Fruit fly (Drosophila melanogaster) whole organism, embryonic: Measurements from ENCODE around the gene lectin-37Db.

Source experiments
- Ada2b ChIP-seq: fragments of 200-800 bp; sonication (Bioruptor generic); IDR thresholded peaks from 2 replicates; pipeline ENCODE4 v1.3.6; 2022; ENCODE audit warnings: missing biosample characterization, missing genetic modification characterization
- Asciz ChIP-seq: fragments of 200-800 bp; sonication (Bioruptor generic); optimal IDR thresholded peaks from 2 replicates; lab custom pipeline; 2017; ENCODE audit warnings: missing biosample characterization, mild to moderate bottlenecking, missing genetic modification characterization, missing genetic modification reagents
- Awh ChIP-seq: fragments of 200-800 bp; sonication (Bioruptor generic); IDR thresholded peaks from 2 replicates; pipeline ENCODE4, ENCODE4 v1.3.6; 2022; ENCODE audit warnings: missing biosample characterization, missing genetic modification characterization
- B-H2 ChIP-seq: fragments of 200-800 bp; sonication (Bioruptor generic); optimal IDR thresholded peaks from 2 replicates; lab custom pipeline; 2018; ENCODE audit warnings: missing biosample characterization, mild to moderate bottlenecking, missing genetic modification characterization
- Bdp1 ChIP-seq: fragments of 200-800 bp; sonication (Bioruptor generic); optimal IDR thresholded peaks from 3 replicates; lab custom pipeline; 2016; ENCODE audit warnings: missing biosample characterization, missing genetic modification characterization
- CG10274 ChIP-seq: fragments of 200-800 bp; sonication (Bioruptor generic); optimal IDR thresholded peaks from 3 replicates; lab custom pipeline; 2017; ENCODE audit warnings: missing biosample characterization, mild to moderate bottlenecking, missing genetic modification characterization
- CG10654 ChIP-seq: fragments of 200-800 bp; sonication (Bioruptor generic); optimal IDR thresholded peaks from 2 replicates; lab custom pipeline; 2016; ENCODE audit warnings: missing biosample characterization, missing genetic modification characterization
- CG11093 ChIP-seq: fragments of 200-800 bp; sonication (Bioruptor generic); IDR thresholded peaks from 3 replicates; pipeline ENCODE4 v1.3.6; 2022; ENCODE audit warnings: missing biosample characterization, missing genetic modification characterization
- CG11247 ChIP-seq: fragments of 200-800 bp; sonication (Bioruptor generic); IDR thresholded peaks from 2 replicates; pipeline ENCODE4 v1.3.6; 2022; ENCODE audit warnings: missing biosample characterization, missing genetic modification characterization
- CG11456 ChIP-seq: fragments of 200-800 bp; sonication (Bioruptor generic); IDR thresholded peaks from 3 replicates; pipeline ENCODE4 v1.3.6; 2022; ENCODE audit warnings: missing biosample characterization, missing genetic modification characterization
- CG12942 ChIP-seq: fragments of 200-800 bp; sonication (Bioruptor generic); optimal IDR thresholded peaks from 3 replicates; lab custom pipeline; 2016; ENCODE audit warnings: missing biosample characterization, missing genetic modification characterization
- CG15073 ChIP-seq: fragments of 200-800 bp; sonication (Bioruptor generic); optimal IDR thresholded peaks from 2 replicates; lab custom pipeline; 2016; ENCODE audit warnings: missing biosample characterization, missing genetic modification characterization
- CG15479 ChIP-seq: fragments of 200-800 bp; sonication (Bioruptor generic); optimal IDR thresholded peaks from 3 replicates; lab custom pipeline; 2019; ENCODE audit warnings: missing biosample characterization, mild to moderate bottlenecking, missing genetic modification characterization, moderate library complexity
- CG16815 ChIP-seq: fragments of 200-800 bp; sonication (Bioruptor generic); optimal IDR thresholded peaks from 3 replicates; lab custom pipeline; 2017; ENCODE audit warnings: missing biosample characterization, mild to moderate bottlenecking, missing genetic modification characterization
- CG17829 ChIP-seq: fragments of 200-800 bp; optimal IDR thresholded peaks from 2 replicates; lab custom pipeline; 2019; ENCODE audit warnings: missing biosample characterization, mild to moderate bottlenecking, missing genetic modification characterization, moderate library complexity
- CG18619 ChIP-seq: fragments of 200-800 bp; sonication (Bioruptor generic); optimal IDR thresholded peaks from 3 replicates; lab custom pipeline; 2017; ENCODE audit warnings: missing biosample characterization, mild to moderate bottlenecking, missing genetic modification characterization
- CG30403 ChIP-seq: fragments of 200-800 bp; sonication (Bioruptor generic); optimal IDR thresholded peaks from 3 replicates; lab custom pipeline; 2016; ENCODE audit warnings: missing biosample characterization, missing genetic modification characterization
- CG30431 ChIP-seq: fragments of 200-800 bp; sonication (Bioruptor generic); optimal IDR thresholded peaks from 2 replicates; lab custom pipeline; 2017; ENCODE audit warnings: missing biosample characterization, missing genetic modification characterization
- CG3726 ChIP-seq: fragments of 200-800 bp; sonication (Bioruptor generic); IDR thresholded peaks from 3 replicates; pipeline ENCODE4, ENCODE4 v1.3.6; 2022; ENCODE audit warnings: missing biosample characterization, missing genetic modification characterization
- CG5245 ChIP-seq: fragments of 200-800 bp; sonication (Bioruptor generic); optimal IDR thresholded peaks from 3 replicates; lab custom pipeline; 2016; ENCODE audit warnings: missing biosample characterization, missing genetic modification characterization
- CG8359 ChIP-seq: fragments of 200-800 bp; sonication (Bioruptor generic); optimal IDR thresholded peaks from 2 replicates; lab custom pipeline; 2017; ENCODE audit warnings: missing biosample characterization, mild to moderate bottlenecking, missing genetic modification characterization, borderline replicate concordance
- CG9215 ChIP-seq: fragments of 200-800 bp; sonication (Bioruptor generic); IDR thresholded peaks from 2 replicates; pipeline ENCODE4 v1.3.6; 2022; ENCODE audit warnings: missing biosample characterization, missing genetic modification characterization
- CoRest ChIP-seq: fragments of 200-800 bp; sonication (Bioruptor generic); optimal IDR thresholded peaks from 3 replicates; lab custom pipeline; 2018; ENCODE audit warnings: missing biosample characterization, mild to moderate bottlenecking, missing genetic modification characterization, moderate library complexity
- CrebB ChIP-seq: fragments of 200-800 bp; sonication (Bioruptor generic); optimal IDR thresholded peaks from 3 replicates; lab custom pipeline; 2018; ENCODE audit warnings: missing biosample characterization, mild to moderate bottlenecking, missing genetic modification characterization
- D19B ChIP-seq: fragments of 200-800 bp; sonication (Bioruptor generic); optimal IDR thresholded peaks from 2 replicates; lab custom pipeline; 2017; ENCODE audit warnings: missing biosample characterization, mild to moderate bottlenecking, missing genetic modification characterization
- Doc2 ChIP-seq: fragments of 200-800 bp; sonication (Bioruptor generic); IDR thresholded peaks from 2 replicates; pipeline ENCODE4 v1.3.6; 2022; ENCODE audit warnings: missing biosample characterization, missing genetic modification characterization
- E2f1 ChIP-seq: fragments of 200-800 bp; sonication (Bioruptor generic); IDR thresholded peaks from 2 replicates; pipeline ENCODE4 v1.3.6; 2022; ENCODE audit warnings: missing biosample characterization, missing genetic modification characterization
- HLH3B ChIP-seq: fragments of 200-800 bp; sonication (Bioruptor generic); IDR thresholded peaks from 2 replicates; pipeline ENCODE4 v1.3.6; 2022; ENCODE audit warnings: missing biosample characterization, missing genetic modification characterization
- Jarid2 ChIP-seq: fragments of 200-800 bp; sonication (Bioruptor generic); optimal IDR thresholded peaks from 3 replicates; lab custom pipeline; 2017; ENCODE audit warnings: mild to moderate bottlenecking, missing biosample characterization, missing genetic modification reagents, missing genetic modification characterization
- Med ChIP-seq: fragments of 200-800 bp; sonication (Bioruptor generic); peaks from one replicate; lab custom pipeline; 2016; ENCODE audit warnings: missing biosample characterization, missing genetic modification characterization, mild to moderate bottlenecking, inconsistent platforms, moderate library complexity
- Sin3A ChIP-seq: fragments of >200 bp; optimal IDR thresholded peaks from 2 replicates; lab custom pipeline; 2018
- Sox102F ChIP-seq: fragments of 200-800 bp; sonication (Bioruptor generic); optimal IDR thresholded peaks from 2 replicates; lab custom pipeline; 2018; ENCODE audit warnings: missing biosample characterization, mild to moderate bottlenecking, missing genetic modification characterization, moderate library complexity
- Usf ChIP-seq: fragments of 200-800 bp; sonication (Bioruptor generic); optimal IDR thresholded peaks from 2 replicates; lab custom pipeline; 2017; ENCODE audit warnings: missing genotype, missing biosample characterization, missing genetic modification characterization
- Xrp1 ChIP-seq: fragments of 200-800 bp; sonication (Bioruptor generic); IDR thresholded peaks from 2 replicates; pipeline ENCODE4 v1.3.6; 2022; ENCODE audit warnings: missing biosample characterization, missing genetic modification characterization
- ab ChIP-seq: fragments of 200-800 bp; sonication (Bioruptor generic); optimal IDR thresholded peaks from 2 replicates; lab custom pipeline; 2016; ENCODE audit warnings: missing biosample characterization, missing genetic modification characterization
- ase ChIP-seq: fragments of 200-800 bp; sonication (Bioruptor generic); IDR thresholded peaks from 3 replicates; pipeline ENCODE4 v1.3.6; 2022; ENCODE audit warnings: missing biosample characterization, missing genetic modification characterization
- ash1 ChIP-seq: fragments of 200-800 bp; sonication (Bioruptor generic); optimal IDR thresholded peaks from 2 replicates; lab custom pipeline; 2018; ENCODE audit warnings: missing biosample characterization, mild to moderate bottlenecking, missing genetic modification characterization
- bowl ChIP-seq: fragments of 200-800 bp; sonication (Bioruptor generic); IDR thresholded peaks from 2 replicates; pipeline ENCODE4 v1.3.6; 2022; ENCODE audit warnings: missing biosample characterization, missing genetic modification characterization
- dpn ChIP-seq, 2 experiments: fragments of 200-800 bp; sonication (Bioruptor generic); optimal IDR thresholded peaks; 3 replicates each; lab custom pipeline; 2016; ENCODE audit warnings: missing biosample characterization in 2 of 2, missing genetic modification characterization in 2 of 2
- fu2 ChIP-seq: fragments of 200-800 bp; sonication (Bioruptor generic); optimal IDR thresholded peaks from 2 replicates; lab custom pipeline; 2016; ENCODE audit warnings: missing biosample characterization, missing genetic modification characterization
- inv ChIP-seq: fragments of 200-800 bp; sonication (Bioruptor generic); IDR thresholded peaks from 2 replicates; pipeline ENCODE4 v1.3.6; 2022; ENCODE audit warnings: missing biosample characterization, missing genetic modification characterization; ENCODE audit not compliant: partially characterized antibody
- jumu ChIP-seq: fragments of 200-800 bp; sonication (Bioruptor generic); optimal IDR thresholded peaks from 3 replicates; lab custom pipeline; 2016; ENCODE audit warnings: missing biosample characterization, missing genetic modification characterization
- p53 ChIP-seq: fragments of 200-800 bp; sonication (Bioruptor generic); optimal IDR thresholded peaks from 2 replicates; lab custom pipeline; 2016; ENCODE audit warnings: missing biosample characterization, missing genetic modification characterization
- pros ChIP-seq: fragments of 200-800 bp; sonication (Bioruptor generic); optimal IDR thresholded peaks from 3 replicates; lab custom pipeline; 2019; ENCODE audit warnings: missing biosample characterization, mild to moderate bottlenecking, missing genetic modification characterization, moderate library complexity
- repo ChIP-seq: fragments of 200-800 bp; sonication (Bioruptor generic); optimal IDR thresholded peaks from 2 replicates; lab custom pipeline; 2016; ENCODE audit warnings: missing biosample characterization, missing genetic modification characterization
- rib ChIP-seq: fragments of 200-800 bp; sonication (Bioruptor generic); IDR thresholded peaks from 2 replicates; pipeline ENCODE4 v1.3.6; 2022; ENCODE audit warnings: missing biosample characterization, missing genetic modification characterization
- ro ChIP-seq: fragments of 200-800 bp; sonication (Bioruptor generic); IDR thresholded peaks from 2 replicates; pipeline ENCODE4 v1.3.6; 2022; ENCODE audit warnings: missing biosample characterization, missing genetic modification characterization
- sd ChIP-seq: fragments of 200-800 bp; sonication (Bioruptor generic); optimal IDR thresholded peaks from 3 replicates; lab custom pipeline; 2018; ENCODE audit warnings: missing biosample characterization, mild to moderate bottlenecking, missing genetic modification characterization, moderate library complexity
- sr ChIP-seq: fragments of 200-800 bp; sonication (Bioruptor generic); IDR thresholded peaks from 3 replicates; pipeline ENCODE4 v1.3.6; 2022; ENCODE audit warnings: missing biosample characterization, missing genetic modification characterization
- tap ChIP-seq: fragments of 200-800 bp; optimal IDR thresholded peaks from 3 replicates; lab custom pipeline; 2019; ENCODE audit warnings: missing biosample characterization, mild to moderate bottlenecking, missing genetic modification characterization, moderate library complexity
- tio ChIP-seq: fragments of 200-800 bp; sonication (Bioruptor generic); optimal IDR thresholded peaks from 2 replicates; lab custom pipeline; 2017; ENCODE audit warnings: missing biosample characterization, missing genetic modification characterization, inconsistent platforms
- ttk ChIP-seq: fragments of 200-800 bp; sonication (Bioruptor generic); IDR thresholded peaks from 2 replicates; pipeline ENCODE4 v2.1.2; 2022; ENCODE audit warnings: missing biosample characterization, missing genetic modification characterization
- vfl ChIP-seq: fragments of 200-800 bp; sonication (Bioruptor generic); optimal IDR thresholded peaks from 2 replicates; lab custom pipeline; 2016; ENCODE audit warnings: missing biosample characterization, missing genetic modification characterization

The lectin-37Db gene

DNA sequence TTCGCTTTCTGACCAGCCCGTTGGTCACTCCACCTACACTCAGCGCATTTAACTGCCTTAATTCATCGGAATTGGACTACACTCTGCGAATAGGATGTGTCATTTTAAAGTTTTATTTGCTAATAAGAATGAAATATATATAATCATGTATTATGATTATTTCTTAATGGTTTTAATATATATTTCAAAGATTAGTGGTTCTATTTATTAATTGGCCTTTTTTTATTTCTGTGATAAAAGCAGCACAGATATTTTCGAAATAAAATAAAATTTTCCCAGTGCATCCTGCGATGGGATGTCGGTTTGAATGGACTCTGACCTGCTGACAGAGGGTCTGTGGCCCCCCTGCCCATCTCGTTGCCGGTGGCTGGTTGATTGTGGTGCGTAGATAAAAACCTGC, 45.1 kb upstream of the lectin-37Db start (continued):
- TF ChIP-seq CoRest (tag; lab: Kevin White, UChicago) (peak; percentile 52), Ada2b (GFP tag; lab: Robert Waterston, UW) (no peak), CG15073 (GFP tag; lab: Kevin White, UChicago) (no peak), ttk (no peak), ash1 (GFP tag; lab: Kevin White, UChicago) (no peak), Med (GFP tag; lab: Kevin White, UChicago) (peak; percentile 6), fu2 (GFP tag; lab: Kevin White, UChicago) (no peak), CG11456 (GFP tag; lab: Robert Waterston, UW) (no peak), p53 (GFP tag; lab: Kevin White, UChicago) (no peak), Xrp1 (GFP tag; lab: Robert Waterston, UW) (peak; percentile 42; the same call in 1 of the 2 replicates), HLH3B (GFP tag; lab: Robert Waterston, UW) (no peak), Bdp1 (GFP tag; lab: Kevin White, UChicago) (no peak), Jarid2 (GFP tag; lab: Kevin White, UChicago) (no peak), E2f1 (GFP tag; lab: Robert Waterston, UW) (no peak), CG30431 (GFP tag; lab: Kevin White, UChicago) (no peak), CG10654 (GFP tag; lab: Kevin White, UChicago) (no peak), tap (tag; lab: Kevin White, UChicago) (peak; percentile 10), CG8359 (GFP tag; lab: Kevin White, UChicago) (no peak), CG11247 (no peak), CG12942 (no peak), CrebB (tag; lab: Kevin White, UChicago) (no peak), pros (GFP tag; lab: Kevin White, UChicago) (no peak), CG10274 (no peak), vfl (GFP tag; lab: Kevin White, UChicago) (no peak), Asciz (GFP tag; lab: Kevin White, UChicago) (no peak), ro (GFP tag; lab: Robert Waterston, UW) (no peak), CG15479 (GFP tag; lab: Kevin White, UChicago) (no peak), CG5245 (GFP tag; lab: Kevin White, UChicago) (peak; percentile 9), Doc2 (GFP tag; lab: Robert Waterston, UW) (no peak), CG11093 (GFP tag; lab: Robert Waterston, UW) (no peak), Awh (GFP tag; lab: Robert Waterston, UW) (no peak), CG3726 (GFP tag; lab: Robert Waterston, UW) (no peak), CG30403 (GFP tag; lab: Kevin White, UChicago) (peak; percentile 42), sr (GFP tag; lab: Robert Waterston, UW) (no peak), dpn (GFP tag; optimal IDR thresholded peaks at IDR 0.05; lab: Kevin White, UChicago) (peak in 1 of 2 experiments; percentile 21), CG9215 (GFP tag; lab: Robert Waterston, UW) (no peak), inv (GFP tag; lab: Robert Waterston, UW) (no peak), B-H2 (GFP tag; lab: Kevin White, UChicago) (no peak), rib (GFP tag; lab: Robert Waterston, UW) (no peak), jumu (GFP tag; lab: Kevin White, UChicago) (no peak), tio (GFP tag; lab: Kevin White, UChicago) (no peak), ab (no peak), Sox102F (GFP tag; lab: Kevin White, UChicago) (peak; percentile 27), D19B (GFP tag; lab: Kevin White, UChicago) (no peak), CG18619 (no peak), Usf (GFP tag; lab: Kevin White, UChicago) (no peak), repo (no peak), CG17829 (peak; percentile 43), bowl (GFP tag; lab: Robert Waterston, UW) (no peak), sd (no peak), Sin3A (no peak), CG16815 (no peak), ase (GFP tag; lab: Robert Waterston, UW) (no peak)
